Worm (Caenorhabditis elegans): ENCODE results near the gene H17B01.2.

ce11 chrII:1444911-1445310 lies 25.5 kb upstream of the H17B01.2 start, which contains the start of gene scl-17:
- TF ChIP-seq ama-1 (optimal IDR thresholded peaks at IDR 0.05) (no peak), hnd-1 (tag; optimal IDR thresholded peaks at IDR 0.05) (no peak), ceh-13 (GFP tag; optimal IDR thresholded peaks at IDR 0.05) (no peak), hmbx-1 (tag; optimal IDR thresholded peaks at IDR 0.05) (no peak), aly-1 (tag; optimal IDR thresholded peaks at IDR 0.05) (no peak), tbx-11 (GFP tag; IDR thresholded peaks at IDR 0.05) (no peak), B0310.2 (tag; optimal IDR thresholded peaks at IDR 0.05) (no peak), tbx-37 (GFP tag; conservative IDR thresholded peaks at IDR 0.05) (no peak), pes-1 (GFP tag; IDR thresholded peaks at IDR 0.05) (no peak), F13C5.2 (tag; optimal IDR thresholded peaks at IDR 0.05) (no peak), sea-1 (GFP tag; conservative IDR thresholded peaks at IDR 0.05) (no peak)
